Fruit fly (Drosophila melanogaster): ENCODE results near the gene CG14963.
A peak's percentile ranks its signal among the peaks of the same experiment; 100 is the strongest.

The CG14963 gene

dm6 chr3L:3178530-3179096, 6.3 kb upstream of the CG14963 start, which contains the start of the genes MnM and Girdin (continued):
- no peak for TF ChIP-seq insv (GFP tag; optimal IDR thresholded peaks at IDR 0.05)
- peak in 1 of 2 experiments; percentile 74 for TF ChIP-seq Hr51 (GFP tag; optimal IDR thresholded peaks at IDR 0.05)
- TF ChIP-seq CG18476 (GFP tag; optimal IDR thresholded peaks at IDR 0.05) = no peak
- TF ChIP-seq CG10543 (GFP tag; optimal IDR thresholded peaks at IDR 0.05) = peak; percentile 64
- TF ChIP-seq CG3726 (GFP tag; IDR thresholded peaks at IDR 0.05) = no peak
- TF ChIP-seq Tbp (GFP tag; optimal IDR thresholded peaks at IDR 0.05) = peak; percentile 39
- TF ChIP-seq CG1603 (tag; optimal IDR thresholded peaks at IDR 0.05) = no peak
- TF ChIP-seq CG10267 (tag; optimal IDR thresholded peaks at IDR 0.05) = peak; percentile 55
- TF ChIP-seq NfI (GFP tag; optimal IDR thresholded peaks at IDR 0.05) = peak; percentile 53
- TF ChIP-seq CG14050 (GFP tag; IDR thresholded peaks at IDR 0.05) = no peak
- no peak for TF ChIP-seq CG4328 (GFP tag; optimal IDR thresholded peaks at IDR 0.05)
- TF ChIP-seq CG33557 (GFP tag; optimal IDR thresholded peaks at IDR 0.05) = peak; percentile 40
- TF ChIP-seq ssp (GFP tag; IDR thresholded peaks at IDR 0.05) = peak; percentile 66
- peak; percentile 38 for TF ChIP-seq dmrt11E (tag; optimal IDR thresholded peaks at IDR 0.05)
- TF ChIP-seq gt (GFP tag; IDR thresholded peaks at IDR 0.05) = no peak
- TF ChIP-seq cato (GFP tag; optimal IDR thresholded peaks at IDR 0.05; ENCODE audit: borderline replicate concordance) = no peak
- peak; percentile 88 for TF ChIP-seq HLH4C (GFP tag; IDR thresholded peaks at IDR 0.05; ENCODE audit: partially characterized antibody)
- peak; percentile 26 for TF ChIP-seq emc (GFP tag; optimal IDR thresholded peaks at IDR 0.05)
- TF ChIP-seq CG2875 (GFP tag; optimal IDR thresholded peaks at IDR 0.05) = no peak
- peak in 1 of 2 experiments; percentile 35 for TF ChIP-seq crp (GFP tag; optimal IDR thresholded peaks at IDR 0.05)
- peak; percentile 73 for TF ChIP-seq Dip3 (GFP tag; optimal IDR thresholded peaks at IDR 0.05)
- peak; percentile 62 for TF ChIP-seq sob (GFP tag; IDR thresholded peaks at IDR 0.05)
- TF ChIP-seq HHEX (GFP tag; optimal IDR thresholded peaks at IDR 0.05) = no peak
- peak; percentile 28; the same call in 1 of the 2 replicates for TF ChIP-seq CG4404 (GFP tag; IDR thresholded peaks at IDR 0.05)
- TF ChIP-seq stc (GFP tag; IDR thresholded peaks at IDR 0.05) = no peak
- TF ChIP-seq gcm2 (GFP tag; optimal IDR thresholded peaks at IDR 0.05) = no peak
- TF ChIP-seq Abd-B (GFP tag; optimal IDR thresholded peaks at IDR 0.05) = peak; percentile 75
- TF ChIP-seq pan (optimal IDR thresholded peaks at IDR 0.05) = no peak
- TF ChIP-seq pan (GFP tag; optimal IDR thresholded peaks at IDR 0.05 in 1 of 2, IDR thresholded peaks at IDR 0.05 in 1 of 2) = no peak
- TF ChIP-seq pita (GFP tag; optimal IDR thresholded peaks at IDR 0.05) = no peak
- no peak for TF ChIP-seq h (optimal IDR thresholded peaks at IDR 0.05)
- TF ChIP-seq jumu (GFP tag; optimal IDR thresholded peaks at IDR 0.05) = peak; percentile 86
- TF ChIP-seq lmd (GFP tag; IDR thresholded peaks at IDR 0.05) = peak; percentile 56
- no peak for TF ChIP-seq ap (GFP tag; IDR thresholded peaks at IDR 0.05)
- TF ChIP-seq Dip2 (GFP tag; IDR thresholded peaks at IDR 0.05) = no peak
- TF ChIP-seq ewg (GFP tag; optimal IDR thresholded peaks at IDR 0.05) = peak; percentile 10
- TF ChIP-seq peb (GFP tag; IDR thresholded peaks at IDR 0.05) = 0 out of 2 replicates have a peak, but pooled peaks have one; percentile 30
- TF ChIP-seq CG18599 (GFP tag; optimal IDR thresholded peaks at IDR 0.05) = peak; percentile 44
- no peak for TF ChIP-seq CG31224 (GFP tag; IDR thresholded peaks at IDR 0.05)
- peak; percentile 0 for TF ChIP-seq crc (GFP tag; optimal IDR thresholded peaks at IDR 0.05)
- no peak for TF ChIP-seq pfk (GFP tag; optimal IDR thresholded peaks at IDR 0.05)
- peak; percentile 87 for TF ChIP-seq shn (GFP tag; optimal IDR thresholded peaks at IDR 0.05)
- no peak for TF ChIP-seq prd (optimal IDR thresholded peaks at IDR 0.05)
- TF ChIP-seq prd (GFP tag; IDR thresholded peaks at IDR 0.05) = peak; percentile 53; the same call in 1 of the 3 replicates
- TF ChIP-seq CG1602 (GFP tag; optimal IDR thresholded peaks at IDR 0.05) = peak; percentile 32
- TF ChIP-seq HLH54F (GFP tag; optimal IDR thresholded peaks at IDR 0.05) = peak; percentile 87
- peak; percentile 82 for TF ChIP-seq Antp (GFP tag; optimal IDR thresholded peaks at IDR 0.05)
- no peak for TF ChIP-seq Mrtf (GFP tag; IDR thresholded peaks at IDR 0.05)
- no peak for TF ChIP-seq Gsc (GFP tag; IDR thresholded peaks at IDR 0.05)
- no peak for TF ChIP-seq corto (GFP tag; optimal IDR thresholded peaks at IDR 0.05)
- no peak for TF ChIP-seq Stat92E (GFP tag; optimal IDR thresholded peaks at IDR 0.05)
